Fruit fly (Drosophila melanogaster) whole organism, pupa: Measurements from ENCODE around the gene CG32369.

ENCODE experiments used
- CG12605 ChIP-seq: fragments of 200-800 bp; sonication (Bioruptor generic); IDR thresholded peaks from 2 replicates; pipeline ENCODE4 v1.3.6; 2022; ENCODE audit warnings: missing biosample characterization, missing genetic modification characterization
- CG14655 ChIP-seq: fragments of 200-800 bp; sonication (Bioruptor generic); optimal IDR thresholded peaks from 3 replicates; lab custom pipeline; 2017; ENCODE audit warnings: mild to moderate bottlenecking, missing biosample characterization, missing genetic modification reagents, missing genetic modification characterization
- CG9948 ChIP-seq: fragments of 200-800 bp; sonication (Bioruptor generic); optimal IDR thresholded peaks from 2 replicates; lab custom pipeline; 2018; ENCODE audit warnings: missing biosample characterization, mild to moderate bottlenecking, missing genetic modification characterization, moderate library complexity
- fd96Ca ChIP-seq: fragments of 200-800 bp; sonication (Bioruptor generic); IDR thresholded peaks from 3 replicates; pipeline ENCODE4 v1.3.6; 2022; ENCODE audit warnings: missing biosample characterization, missing genetic modification characterization

DNA sequence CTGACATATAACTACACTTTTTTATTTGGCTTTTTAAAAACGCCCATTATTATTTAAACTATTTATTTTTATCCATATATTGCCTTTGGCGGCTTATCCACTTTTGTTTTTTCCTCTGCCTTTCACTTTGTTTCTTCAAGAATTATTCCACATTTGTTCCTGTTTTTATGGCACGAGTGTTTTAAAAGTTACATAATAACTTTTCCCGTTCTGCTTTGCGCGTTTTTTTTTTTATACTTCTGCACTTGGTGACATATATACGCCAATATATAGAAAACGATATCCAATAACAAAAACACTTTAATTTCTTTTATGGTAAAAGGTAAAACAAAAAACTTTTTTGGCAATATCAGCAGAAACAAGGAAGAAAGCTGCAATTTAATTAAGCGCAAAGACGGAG lies 34.9 kb downstream of the CG32369 start:
- no peak for TF ChIP-seq fd96Ca
- TF ChIP-seq CG9948 (tag; lab: Kevin White, UChicago), result no peak
- TF ChIP-seq CG12605, result no peak
- TF ChIP-seq CG14655 (GFP tag; lab: Kevin White, UChicago), result no peak
